Worm (Caenorhabditis elegans): ENCODE results near the gene ugt-6.

The ugt-6 gene

DNA sequence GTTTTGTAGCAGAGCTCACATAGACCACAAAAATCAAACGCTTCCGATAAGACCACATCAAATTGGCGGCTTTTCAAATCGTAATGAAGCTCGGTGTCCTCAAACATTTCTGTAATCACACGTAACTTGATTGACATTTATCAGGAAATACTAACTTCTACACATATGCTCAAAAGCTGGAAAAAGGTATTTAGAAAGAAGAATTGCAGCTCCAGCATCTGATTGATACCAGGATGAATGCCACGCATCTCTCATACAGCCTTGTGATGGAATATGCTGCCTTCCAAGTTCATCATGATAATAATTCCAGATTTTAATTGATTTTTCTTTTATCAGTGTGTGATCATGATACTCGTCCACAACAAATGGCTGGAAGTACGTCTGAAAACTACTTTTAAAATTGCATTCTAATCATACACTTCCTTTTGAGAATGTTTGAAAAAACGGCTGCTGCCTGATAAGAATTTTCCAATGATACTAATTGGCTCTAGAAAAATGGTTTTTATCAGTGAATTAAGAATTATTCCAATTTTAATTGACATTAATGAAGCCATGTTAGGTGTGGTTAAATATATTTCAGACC lies 1.0 kb downstream of the ugt-6 start:
- no peak for TF ChIP-seq klf-2 (GFP tag; conservative IDR thresholded peaks at IDR 0.05)
- no peak for TF ChIP-seq T22C8.4 (GFP tag; IDR thresholded peaks at IDR 0.05)
- no peak for TF ChIP-seq flt-1 (GFP tag; IDR thresholded peaks at IDR 0.05)
- TF ChIP-seq tab-1 (GFP tag; IDR thresholded peaks at IDR 0.05): no peak
- no peak for TF ChIP-seq cog-1 (tag; optimal IDR thresholded peaks at IDR 0.05)
- TF ChIP-seq med-1 (GFP tag; optimal IDR thresholded peaks at IDR 0.05; ENCODE audit: insufficient read depth): no peak
- no peak for TF ChIP-seq ref-1 (GFP tag; conservative IDR thresholded peaks at IDR 0.05)
- no peak for TF ChIP-seq ztf-29 (GFP tag; IDR thresholded peaks at IDR 0.05)
- no peak for TF ChIP-seq ztf-23 (GFP tag; IDR thresholded peaks at IDR 0.05)

DNA sequence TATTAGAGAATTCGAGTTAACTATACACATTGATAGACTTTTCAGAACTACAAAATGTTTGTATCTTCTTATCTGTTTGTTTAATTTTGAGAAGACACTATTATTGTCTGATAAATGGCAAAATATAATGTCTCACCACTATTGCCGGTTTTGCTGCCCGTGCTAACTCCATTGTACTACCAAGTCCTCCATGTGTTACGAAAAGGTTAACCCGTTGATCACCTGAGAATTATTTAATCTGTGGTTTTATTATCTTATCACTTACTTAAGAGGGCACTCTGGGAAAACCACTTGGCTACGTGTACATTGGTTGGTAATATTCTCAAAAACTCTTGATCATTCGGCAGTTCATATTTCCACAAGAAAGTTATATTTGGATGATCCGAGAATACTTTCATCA lies 2.1 kb downstream of the ugt-6 start:
- no peak for TF ChIP-seq flt-1 (GFP tag; IDR thresholded peaks at IDR 0.05)
- TF ChIP-seq tab-1 (GFP tag; IDR thresholded peaks at IDR 0.05): no peak

DNA sequence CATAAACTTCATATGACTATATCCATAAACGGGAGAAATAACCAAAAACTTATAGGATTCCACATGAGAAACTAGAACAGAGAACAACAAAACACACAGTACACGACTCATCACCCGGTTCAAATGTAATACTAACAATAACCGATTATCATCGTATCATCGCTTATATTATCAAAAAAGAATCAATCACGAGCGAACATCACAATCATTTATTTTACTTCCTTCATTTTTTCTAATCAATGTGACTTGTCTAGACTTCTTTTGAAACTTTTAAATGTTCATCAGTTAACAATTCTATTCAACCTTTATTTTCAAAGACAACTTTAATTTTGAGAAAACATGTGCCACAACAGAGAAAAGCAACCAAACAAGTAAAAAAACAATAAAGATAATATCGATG lies 2.8 kb downstream of the ugt-6 start, which contains the start of gene ugt-4:
TSS of gene ugt-4 (minus strand) at position 141 of the 400 bp plus-strand sequence.
- TF ChIP-seq med-1 (GFP tag; optimal IDR thresholded peaks at IDR 0.05; ENCODE audit: insufficient read depth): no peak
- TF ChIP-seq ztf-29 (GFP tag; IDR thresholded peaks at IDR 0.05): no peak
- TF ChIP-seq cog-1 (tag; optimal IDR thresholded peaks at IDR 0.05): no peak

DNA sequence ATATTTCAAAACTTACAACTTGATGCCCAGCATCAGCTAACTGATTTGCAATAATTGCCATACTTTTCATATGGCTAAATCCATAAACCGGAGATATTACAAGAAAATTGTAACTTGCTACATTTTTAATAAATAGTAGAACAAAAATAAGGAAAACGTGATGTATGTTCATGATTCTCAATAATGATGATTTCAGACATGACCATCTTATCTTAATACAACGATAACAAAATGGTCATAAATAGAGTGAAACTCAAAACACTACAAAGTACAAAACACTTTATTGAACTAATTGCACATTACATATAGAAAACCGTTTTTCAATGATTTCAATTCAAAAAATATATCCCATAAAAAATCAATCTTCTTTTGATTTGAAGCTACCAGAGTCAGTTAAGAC lies 5.3 kb downstream of the ugt-6 start, which contains the start of gene ugt-5:
TSS of gene ugt-5 (minus strand) at position 214 of the 400 bp plus-strand sequence.
- no peak for TF ChIP-seq tab-1 (GFP tag; IDR thresholded peaks at IDR 0.05)
- TF ChIP-seq med-1 (GFP tag; optimal IDR thresholded peaks at IDR 0.05; ENCODE audit: insufficient read depth): no peak
- no peak for TF ChIP-seq flt-1 (GFP tag; IDR thresholded peaks at IDR 0.05)
- TF ChIP-seq klf-2 (GFP tag; conservative IDR thresholded peaks at IDR 0.05): no peak
- TF ChIP-seq ztf-29 (GFP tag; IDR thresholded peaks at IDR 0.05): no peak
- no peak for TF ChIP-seq ref-1 (GFP tag; conservative IDR thresholded peaks at IDR 0.05)
- TF ChIP-seq cog-1 (tag; optimal IDR thresholded peaks at IDR 0.05): no peak
- no peak for TF ChIP-seq T22C8.4 (GFP tag; IDR thresholded peaks at IDR 0.05)
- no peak for TF ChIP-seq ztf-23 (GFP tag; IDR thresholded peaks at IDR 0.05)

DNA sequence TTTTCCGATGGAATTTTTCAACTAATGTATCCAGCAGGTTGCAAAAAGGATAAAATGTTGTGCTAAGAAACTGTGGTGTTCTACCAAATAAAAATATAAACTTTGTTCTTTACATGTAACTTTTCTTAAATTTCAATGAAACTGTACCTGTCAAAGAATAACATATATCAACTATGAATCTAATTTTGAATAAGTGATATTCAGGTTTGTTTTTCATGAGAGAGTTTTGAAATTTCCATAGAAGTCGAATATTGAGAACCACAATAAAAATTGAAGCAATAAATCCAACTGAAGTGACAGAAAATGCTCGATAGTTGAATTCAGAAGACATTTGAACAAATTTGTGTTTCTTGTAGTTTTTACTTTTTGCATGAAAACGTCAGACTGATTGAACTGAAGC lies 7.8 kb downstream of the ugt-6 start, which contains the start of gene srbc-43:
TSS of gene srbc-43 (minus strand) at position 331 of the 400 bp plus-strand sequence.
- TF ChIP-seq klf-2 (GFP tag; conservative IDR thresholded peaks at IDR 0.05): no peak
- TF ChIP-seq T22C8.4 (GFP tag; IDR thresholded peaks at IDR 0.05): no peak
- no peak for TF ChIP-seq ztf-29 (GFP tag; IDR thresholded peaks at IDR 0.05)
- TF ChIP-seq tab-1 (GFP tag; IDR thresholded peaks at IDR 0.05): no peak
- TF ChIP-seq cog-1 (tag; optimal IDR thresholded peaks at IDR 0.05): no peak
- TF ChIP-seq ztf-23 (GFP tag; IDR thresholded peaks at IDR 0.05): no peak
- TF ChIP-seq ref-1 (GFP tag; conservative IDR thresholded peaks at IDR 0.05): no peak
- no peak for TF ChIP-seq med-1 (GFP tag; optimal IDR thresholded peaks at IDR 0.05; ENCODE audit: insufficient read depth)
- no peak for TF ChIP-seq flt-1 (GFP tag; IDR thresholded peaks at IDR 0.05)

DNA sequence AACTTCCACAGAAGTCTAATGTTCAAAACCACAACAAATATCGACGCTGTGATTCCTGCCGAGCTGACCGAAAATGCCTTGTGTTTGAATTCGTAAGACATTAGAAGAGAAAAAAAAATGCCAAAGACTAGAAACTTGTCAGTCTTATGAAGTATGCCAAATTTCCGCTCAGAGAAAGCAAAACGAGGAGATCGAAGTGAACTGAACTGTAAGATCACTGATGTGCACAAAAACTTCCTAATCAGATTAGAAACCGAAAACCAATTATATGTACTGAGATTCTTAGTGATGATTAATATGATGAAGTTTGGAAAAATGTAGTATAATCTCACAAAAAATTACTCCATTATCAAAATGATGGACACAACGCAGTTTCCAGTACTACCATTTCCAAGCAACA lies 9.6 kb downstream of the ugt-6 start, which contains the start of gene srbc-44:
TSS of gene srbc-44 (minus strand) at position 101 of the 400 bp plus-strand sequence.
- TF ChIP-seq ztf-23 (GFP tag; IDR thresholded peaks at IDR 0.05) (no peak), cog-1 (tag; optimal IDR thresholded peaks at IDR 0.05) (no peak), ref-1 (GFP tag; conservative IDR thresholded peaks at IDR 0.05) (no peak), tab-1 (GFP tag; IDR thresholded peaks at IDR 0.05) (no peak), med-1 (GFP tag; optimal IDR thresholded peaks at IDR 0.05; ENCODE audit: insufficient read depth) (no peak), T22C8.4 (GFP tag; IDR thresholded peaks at IDR 0.05) (no peak), flt-1 (GFP tag; IDR thresholded peaks at IDR 0.05) (no peak), klf-2 (GFP tag; conservative IDR thresholded peaks at IDR 0.05) (no peak), ztf-29 (GFP tag; IDR thresholded peaks at IDR 0.05) (no peak)

DNA sequence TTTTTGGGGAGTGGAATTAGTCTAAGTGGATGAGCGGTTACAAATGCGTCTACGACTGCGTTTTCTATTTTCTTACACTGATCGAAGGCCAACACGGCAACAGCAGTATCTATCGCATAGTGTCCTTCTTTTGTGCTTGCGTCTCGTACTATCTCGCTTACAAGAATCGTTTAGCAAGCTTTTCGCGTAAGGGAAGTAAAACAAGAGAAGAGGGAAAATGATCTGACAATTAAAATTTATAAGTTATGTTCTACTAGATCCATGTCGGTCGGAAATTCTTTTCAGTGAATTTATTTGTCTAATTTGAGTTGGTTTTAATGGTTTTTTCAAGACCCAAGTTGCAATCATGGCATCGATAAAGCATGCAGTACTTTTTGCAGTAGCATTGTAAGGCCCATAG lies 11.0 kb downstream of the ugt-6 start, which contains the start of gene fkb-4:
TSS of gene fkb-4 (minus strand) at position 101 of the 400 bp plus-strand sequence.
- TF ChIP-seq ztf-23 (GFP tag; IDR thresholded peaks at IDR 0.05) (no peak), med-1 (GFP tag; optimal IDR thresholded peaks at IDR 0.05; ENCODE audit: insufficient read depth) (no peak), ztf-29 (GFP tag; IDR thresholded peaks at IDR 0.05) (no peak), cog-1 (tag; optimal IDR thresholded peaks at IDR 0.05) (no peak), tab-1 (GFP tag; IDR thresholded peaks at IDR 0.05) (no peak), ref-1 (GFP tag; conservative IDR thresholded peaks at IDR 0.05) (no peak)

DNA sequence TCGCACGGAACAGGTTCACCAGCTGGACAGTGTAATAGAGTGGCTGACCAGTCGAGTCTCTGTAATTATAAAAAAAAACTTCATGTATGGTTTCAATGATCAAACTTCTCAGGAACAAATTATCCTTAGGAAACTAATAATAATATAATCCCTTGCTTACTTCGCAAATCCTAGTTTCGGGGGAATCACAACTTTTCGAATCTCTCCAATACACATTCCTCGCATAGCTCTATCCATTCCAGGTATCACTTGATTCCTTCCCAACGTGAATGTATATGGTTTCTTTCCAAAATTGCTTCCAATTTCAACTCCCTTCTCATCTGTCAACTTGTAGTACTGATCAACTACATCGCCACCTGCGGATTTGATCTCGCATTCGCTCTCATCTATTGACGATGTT lies 11.7 kb downstream of the ugt-6 start:
- no peak for TF ChIP-seq T22C8.4 (GFP tag; IDR thresholded peaks at IDR 0.05)
- no peak for TF ChIP-seq ztf-23 (GFP tag; IDR thresholded peaks at IDR 0.05)
- TF ChIP-seq tab-1 (GFP tag; IDR thresholded peaks at IDR 0.05): no peak
- TF ChIP-seq ztf-29 (GFP tag; IDR thresholded peaks at IDR 0.05): no peak
- TF ChIP-seq ref-1 (GFP tag; conservative IDR thresholded peaks at IDR 0.05): no peak
- TF ChIP-seq cog-1 (tag; optimal IDR thresholded peaks at IDR 0.05): no peak
- no peak for TF ChIP-seq flt-1 (GFP tag; IDR thresholded peaks at IDR 0.05)

DNA sequence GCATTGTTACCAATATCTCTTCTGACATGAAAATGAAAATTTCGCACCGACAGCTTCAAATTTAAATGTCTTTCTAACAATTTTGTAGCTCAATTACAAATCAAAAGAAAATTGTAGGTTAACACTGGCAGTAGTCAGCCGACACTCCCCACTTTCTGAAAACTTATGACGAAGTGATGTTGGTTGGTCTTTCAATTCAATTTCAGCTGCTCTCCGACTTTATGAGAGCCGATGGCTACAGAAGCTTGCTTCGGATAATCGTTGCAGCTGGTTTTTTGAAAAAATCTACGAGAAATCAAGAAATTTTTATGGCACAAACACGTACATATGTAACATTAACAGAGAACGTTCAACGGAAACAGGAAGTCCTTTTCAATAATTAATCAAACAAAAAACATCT lies 13.2 kb downstream of the ugt-6 start, which contains the start of gene sre-20:
TSS of gene sre-20 (minus strand) at position 101 of the 400 bp plus-strand sequence.
- TF ChIP-seq flt-1 (GFP tag; IDR thresholded peaks at IDR 0.05) (no peak), ref-1 (GFP tag; conservative IDR thresholded peaks at IDR 0.05) (no peak), cog-1 (tag; optimal IDR thresholded peaks at IDR 0.05) (no peak), ztf-23 (GFP tag; IDR thresholded peaks at IDR 0.05) (no peak), ztf-29 (GFP tag; IDR thresholded peaks at IDR 0.05) (no peak), med-1 (GFP tag; optimal IDR thresholded peaks at IDR 0.05; ENCODE audit: insufficient read depth) (no peak), klf-2 (GFP tag; conservative IDR thresholded peaks at IDR 0.05) (no peak), T22C8.4 (GFP tag; IDR thresholded peaks at IDR 0.05) (no peak), tab-1 (GFP tag; IDR thresholded peaks at IDR 0.05) (no peak)

DNA sequence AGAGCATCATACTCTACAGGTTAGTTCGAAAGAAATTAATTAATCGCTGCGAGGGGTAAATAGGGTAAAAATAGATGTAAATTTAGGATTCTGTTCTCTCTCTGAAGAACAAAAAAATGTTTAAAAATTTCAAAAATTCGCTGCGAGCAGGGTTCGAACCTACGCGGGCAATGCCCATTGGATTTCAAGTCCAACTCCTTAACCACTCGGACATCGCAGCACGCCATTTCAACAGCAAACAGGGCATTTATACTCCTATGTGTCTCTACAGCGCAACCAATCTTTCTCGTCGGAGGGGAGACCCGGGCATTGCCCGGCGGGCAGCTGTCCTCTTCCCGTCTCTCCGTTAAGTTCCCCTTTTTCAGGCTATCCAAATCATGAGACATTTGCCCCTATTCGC lies 17.8 kb downstream of the ugt-6 start:
- TF ChIP-seq ref-1 (GFP tag; conservative IDR thresholded peaks at IDR 0.05) (peak; percentile 90), tab-1 (GFP tag; IDR thresholded peaks at IDR 0.05) (peak; percentile 96), ztf-29 (GFP tag; IDR thresholded peaks at IDR 0.05) (peak; percentile 96), flt-1 (GFP tag; IDR thresholded peaks at IDR 0.05) (peak; percentile 97), cog-1 (tag; optimal IDR thresholded peaks at IDR 0.05) (peak; percentile 58), med-1 (GFP tag; optimal IDR thresholded peaks at IDR 0.05; ENCODE audit: insufficient read depth) (peak; percentile 67), ztf-23 (GFP tag; IDR thresholded peaks at IDR 0.05) (peak; percentile 97), klf-2 (GFP tag; conservative IDR thresholded peaks at IDR 0.05) (peak; percentile 98), T22C8.4 (GFP tag; IDR thresholded peaks at IDR 0.05) (peak; percentile 93)

Measured in whole organism, midembryonic.